Fruit fly (Drosophila melanogaster) whole organism, embryonic: ENCODE data around the gene Rpt4.

ENCODE experiments used
- Atf3 ChIP-seq: fragments of 200-800 bp; sonication (Bioruptor generic); optimal IDR thresholded peaks from 3 replicates; lab custom pipeline; 2016; ENCODE audit warnings: missing biosample characterization, missing genetic modification characterization
- B-H2 ChIP-seq: fragments of 200-800 bp; sonication (Bioruptor generic); optimal IDR thresholded peaks from 2 replicates; lab custom pipeline; 2018; ENCODE audit warnings: missing biosample characterization, mild to moderate bottlenecking, missing genetic modification characterization
- Bgb ChIP-seq: fragments of 200-800 bp; sonication (Bioruptor generic); IDR thresholded peaks from 2 replicates; pipeline ENCODE4 v1.3.6; 2022; ENCODE audit warnings: missing biosample characterization, missing genetic modification characterization; ENCODE audit not compliant: partially characterized antibody
- CG10209 ChIP-seq: fragments of 200-800 bp; sonication (Bioruptor generic); optimal IDR thresholded peaks from 3 replicates; lab custom pipeline; 2017; ENCODE audit warnings: missing biosample characterization, mild to moderate bottlenecking, missing genetic modification characterization, missing genetic modification reagents
- CG10267 ChIP-seq: fragments of 200-800 bp; sonication (Bioruptor generic); optimal IDR thresholded peaks from 2 replicates; lab custom pipeline; 2018; ENCODE audit warnings: missing biosample characterization, mild to moderate bottlenecking, missing genetic modification characterization, moderate library complexity
- CG11085 ChIP-seq: fragments of 200-800 bp; sonication (Bioruptor generic); IDR thresholded peaks from 2 replicates; pipeline ENCODE4 v1.3.6; 2022; ENCODE audit warnings: missing biosample characterization, missing genetic modification characterization
- CG11456 ChIP-seq: fragments of 200-800 bp; sonication (Bioruptor generic); IDR thresholded peaks from 3 replicates; pipeline ENCODE4 v1.3.6; 2022; ENCODE audit warnings: missing biosample characterization, missing genetic modification characterization
- CG12299 ChIP-seq: fragments of 200-800 bp; sonication (Bioruptor generic); optimal IDR thresholded peaks from 2 replicates; lab custom pipeline; 2018; ENCODE audit warnings: missing biosample characterization, mild to moderate bottlenecking, missing genetic modification characterization
- CG13296 ChIP-seq: fragments of 200-800 bp; sonication (Bioruptor generic); optimal IDR thresholded peaks from 3 replicates; lab custom pipeline; 2018; ENCODE audit warnings: missing biosample characterization, mild to moderate bottlenecking, missing genetic modification characterization
- CG14965 ChIP-seq: fragments of 200-800 bp; sonication (Bioruptor generic); optimal IDR thresholded peaks from 2 replicates; lab custom pipeline; 2016; ENCODE audit warnings: missing biosample characterization, missing genetic modification characterization, borderline replicate concordance
- CG1792 ChIP-seq: fragments of 200-800 bp; sonication (Bioruptor generic); optimal IDR thresholded peaks from 2 replicates; lab custom pipeline; 2016; ENCODE audit warnings: missing biosample characterization, missing genetic modification characterization
- CG2116 ChIP-seq: fragments of 200-800 bp; sonication (Bioruptor generic); optimal IDR thresholded peaks from 3 replicates; lab custom pipeline; 2018; ENCODE audit warnings: missing biosample characterization, mild to moderate bottlenecking, missing genetic modification characterization
- CG2120 ChIP-seq: fragments of 200-800 bp; sonication (Bioruptor generic); optimal IDR thresholded peaks from 3 replicates; lab custom pipeline; 2016; ENCODE audit warnings: missing biosample characterization, missing genetic modification characterization
- CG33213 ChIP-seq: fragments of 200-800 bp; sonication (Bioruptor generic); optimal IDR thresholded peaks from 3 replicates; lab custom pipeline; 2016; ENCODE audit warnings: missing biosample characterization, missing genetic modification characterization
- CG34224 ChIP-seq: fragments of 200-800 bp; sonication (Bioruptor generic); IDR thresholded peaks from 3 replicates; pipeline ENCODE4 v1.3.6; 2022; ENCODE audit warnings: missing biosample characterization, missing genetic modification characterization; ENCODE audit not compliant: partially characterized antibody
- CG4328 ChIP-seq: fragments of 200-800 bp; sonication (Bioruptor generic); optimal IDR thresholded peaks from 3 replicates; lab custom pipeline; 2017; ENCODE audit warnings: missing biosample characterization, missing genetic modification reagents, missing genetic modification characterization
- CG4404 ChIP-seq: fragments of 200-800 bp; sonication (Bioruptor generic); IDR thresholded peaks from 2 replicates; pipeline ENCODE4 v1.3.6; 2022; ENCODE audit warnings: missing biosample characterization, missing genetic modification characterization
- CG6791 ChIP-seq: fragments of 200-800 bp; sonication (Bioruptor generic); IDR thresholded peaks from 3 replicates; pipeline ENCODE4 v1.3.6; 2022; ENCODE audit warnings: missing biosample characterization, missing genetic modification characterization; ENCODE audit not compliant: partially characterized antibody
- CG7987 ChIP-seq: fragments of 200-800 bp; sonication (Bioruptor generic); optimal IDR thresholded peaks from 2 replicates; lab custom pipeline; 2018; ENCODE audit warnings: missing biosample characterization, mild to moderate bottlenecking, missing genetic modification characterization, moderate library complexity
- CG9215 ChIP-seq: fragments of 200-800 bp; sonication (Bioruptor generic); IDR thresholded peaks from 2 replicates; pipeline ENCODE4 v1.3.6; 2022; ENCODE audit warnings: missing biosample characterization, missing genetic modification characterization
- CG9797 ChIP-seq: fragments of 200-800 bp; sonication (Bioruptor generic); optimal IDR thresholded peaks from 3 replicates; lab custom pipeline; 2018; ENCODE audit warnings: missing biosample characterization, mild to moderate bottlenecking, missing genetic modification characterization
- Chrac-16 ChIP-seq: fragments of 200-800 bp; sonication (Bioruptor generic); optimal IDR thresholded peaks from 3 replicates; lab custom pipeline; 2016; ENCODE audit warnings: missing biosample characterization, missing genetic modification characterization
- Dad ChIP-seq: fragments of 200-800 bp; sonication (Bioruptor generic); optimal IDR thresholded peaks from 3 replicates; lab custom pipeline; 2016; ENCODE audit warnings: missing biosample characterization, missing genetic modification characterization
- Dip3 ChIP-seq: fragments of 200-800 bp; sonication (Bioruptor generic); optimal IDR thresholded peaks from 3 replicates; lab custom pipeline; 2016; ENCODE audit warnings: missing biosample characterization, missing genetic modification characterization
- HLH4C ChIP-seq: fragments of 200-800 bp; sonication (Bioruptor generic); IDR thresholded peaks from 3 replicates; pipeline ENCODE4 v1.3.6; 2022; ENCODE audit warnings: missing biosample characterization, missing genetic modification characterization; ENCODE audit not compliant: partially characterized antibody
- Hmr ChIP-seq: fragments of 200-800 bp; sonication (Bioruptor generic); optimal IDR thresholded peaks from 3 replicates; lab custom pipeline; 2017; ENCODE audit warnings: mild to moderate bottlenecking, missing biosample characterization, missing genetic modification reagents, missing genetic modification characterization
- Hsf ChIP-seq: fragments of 200-800 bp; sonication (Bioruptor generic); optimal IDR thresholded peaks from 3 replicates; lab custom pipeline; 2016; ENCODE audit warnings: missing biosample characterization, missing genetic modification characterization
- MBD-R2 ChIP-seq: fragments of 200-800 bp; sonication (Bioruptor generic); IDR thresholded peaks from 2 replicates; pipeline ENCODE4 v1.3.6; 2022; ENCODE audit warnings: missing biosample characterization, missing genetic modification characterization
- NK7.1 ChIP-seq: fragments of 200-800 bp; sonication (Bioruptor generic); optimal IDR thresholded peaks from 3 replicates; lab custom pipeline; 2016; ENCODE audit warnings: missing biosample characterization, missing genetic modification characterization
- Opbp ChIP-seq: fragments of 200-800 bp; sonication (Bioruptor generic); IDR thresholded peaks from 3 replicates; pipeline ENCODE4 v1.3.6; 2022; ENCODE audit warnings: missing biosample characterization, missing genetic modification characterization; ENCODE audit not compliant: partially characterized antibody
- Rfx ChIP-seq: fragments of 200-800 bp; sonication (Bioruptor generic); IDR thresholded peaks from 2 replicates; pipeline ENCODE4 v1.3.6; 2022; ENCODE audit warnings: missing biosample characterization, missing genetic modification characterization
- Sry-β ChIP-seq: fragments of 200-800 bp; sonication (Bioruptor generic); optimal IDR thresholded peaks from 2 replicates; lab custom pipeline; 2018; ENCODE audit warnings: missing biosample characterization, mild to moderate bottlenecking, missing genetic modification characterization, moderate library complexity
- ara ChIP-seq: fragments of 200-800 bp; sonication (Bioruptor generic); IDR thresholded peaks from 2 replicates; pipeline ENCODE4 v1.3.6; 2022; ENCODE audit warnings: missing biosample characterization, missing genetic modification characterization
- btn ChIP-seq: fragments of 200-800 bp; sonication (Bioruptor generic); optimal IDR thresholded peaks from 2 replicates; lab custom pipeline; 2016; ENCODE audit warnings: missing biosample characterization, missing genetic modification characterization
- fu2 ChIP-seq: fragments of 200-800 bp; sonication (Bioruptor generic); optimal IDR thresholded peaks from 2 replicates; lab custom pipeline; 2016; ENCODE audit warnings: missing biosample characterization, missing genetic modification characterization
- ind ChIP-seq: fragments of 200-800 bp; sonication (Bioruptor generic); optimal IDR thresholded peaks from 3 replicates; lab custom pipeline; 2016; ENCODE audit warnings: missing biosample characterization, missing genetic modification characterization
- jumu ChIP-seq: fragments of 200-800 bp; sonication (Bioruptor generic); optimal IDR thresholded peaks from 3 replicates; lab custom pipeline; 2016; ENCODE audit warnings: missing biosample characterization, missing genetic modification characterization
- kah ChIP-seq: fragments of 200-800 bp; sonication (Bioruptor generic); optimal IDR thresholded peaks from 2 replicates; lab custom pipeline; 2018; ENCODE audit warnings: missing biosample characterization, mild to moderate bottlenecking, missing genetic modification characterization
- mam ChIP-seq: fragments of 200-800 bp; sonication (Bioruptor generic); optimal IDR thresholded peaks from 3 replicates; lab custom pipeline; 2016; ENCODE audit warnings: missing biosample characterization, missing genetic modification characterization
- prd ChIP-seq, 3 experiments: fragments of >200 bp in 2 of 3; fragments of 200-800 bp in 1 of 3; sonication (Bioruptor generic) in 1 of 3; optimal IDR thresholded peaks in 2 of 3; IDR thresholded peaks in 1 of 3; 2 replicates in 2 of 3; 3 replicates in 1 of 3; pipeline versions ENCODE4 v1.3.6 to Lab custom; 2017 to 2022; ENCODE audit warnings: missing biosample characterization in 1 of 3, missing genetic modification characterization in 1 of 3
- pum ChIP-seq: fragments of 200-800 bp; sonication (Bioruptor generic); optimal IDR thresholded peaks from 2 replicates; lab custom pipeline; 2016; ENCODE audit warnings: missing biosample characterization, missing genetic modification characterization
- repo ChIP-seq: fragments of 200-800 bp; sonication (Bioruptor generic); optimal IDR thresholded peaks from 2 replicates; lab custom pipeline; 2016; ENCODE audit warnings: missing biosample characterization, missing genetic modification characterization
- row ChIP-seq: fragments of 200-800 bp; sonication (Bioruptor generic); IDR thresholded peaks from 3 replicates; pipeline ENCODE4 v1.3.6; 2022; ENCODE audit warnings: missing biosample characterization, missing genetic modification characterization
- stwl ChIP-seq: fragments of 200-800 bp; sonication (Bioruptor generic); optimal IDR thresholded peaks from 3 replicates; lab custom pipeline; 2018; ENCODE audit warnings: missing biosample characterization, mild to moderate bottlenecking, missing genetic modification characterization, moderate library complexity
- tgo ChIP-seq: fragments of 200-800 bp; sonication (Bioruptor generic); IDR thresholded peaks from 3 replicates; pipeline ENCODE4 v1.3.6; 2022; ENCODE audit warnings: missing biosample characterization, missing genetic modification characterization
- tin ChIP-seq: fragments of 200-800 bp; sonication (Bioruptor generic); optimal IDR thresholded peaks from 3 replicates; lab custom pipeline; 2016; ENCODE audit warnings: missing biosample characterization, missing genetic modification characterization
- tio ChIP-seq: fragments of 200-800 bp; sonication (Bioruptor generic); optimal IDR thresholded peaks from 2 replicates; lab custom pipeline; 2017; ENCODE audit warnings: missing biosample characterization, missing genetic modification characterization, inconsistent platforms
- tll ChIP-seq, 2 experiments: fragments of 200-800 bp in 1 of 2; fragments of >200 bp in 1 of 2; sonication (Bioruptor generic) in 1 of 2; optimal IDR thresholded peaks; 2 replicates each; lab custom pipeline; 2017 to 2019; ENCODE audit warnings: missing biosample characterization in 2 of 2, missing genetic modification characterization in 2 of 2, mild to moderate bottlenecking in 1 of 2, moderate library complexity in 1 of 2
- zen2 ChIP-seq: fragments of 200-800 bp; sonication (Bioruptor generic); IDR thresholded peaks from 3 replicates; pipeline ENCODE4 v1.3.6; 2022; ENCODE audit warnings: missing biosample characterization, missing genetic modification characterization; ENCODE audit not compliant: partially characterized antibody

Gene Rpt4

dm6 chrX:6295129-6295539 lies 4.1 kb upstream of the Rpt4 start, which contains the start of the genes CG15891 and CG3815 (continued):
- TF ChIP-seq prd (optimal IDR thresholded peaks at IDR 0.05; lab: Kevin White, UChicago), result no peak
- TF ChIP-seq prd (GFP tag; IDR thresholded peaks at IDR 0.05; lab: Robert Waterston, UW), result peak; percentile 71
- TF ChIP-seq tin, result peak; percentile 35
- TF ChIP-seq CG6791 (GFP tag; lab: Robert Waterston, UW), result 0 out of 3 replicates have a peak, but pooled peaks have one; percentile 39
- peak; percentile 49; the same call in 1 of the 3 replicates for TF ChIP-seq tgo (GFP tag; lab: Robert Waterston, UW)
- peak; percentile 80 for TF ChIP-seq CG9797
- peak; percentile 44 for TF ChIP-seq CG10267
- TF ChIP-seq Hsf (GFP tag; lab: Kevin White, UChicago), result peak; percentile 47
- peak; percentile 93 for TF ChIP-seq MBD-R2 (GFP tag; lab: Robert Waterston, UW)
- peak; percentile 23; the same call in 1 of the 2 replicates for TF ChIP-seq Bgb
- no peak for TF ChIP-seq tio (GFP tag; lab: Kevin White, UChicago)
- peak; percentile 54; the same call in 1 of the 2 replicates for TF ChIP-seq CG4404 (GFP tag; lab: Robert Waterston, UW)
- TF ChIP-seq tll (GFP tag; optimal IDR thresholded peaks at IDR 0.05; lab: Kevin White, UChicago), result peak; percentile 24 to 36
- TF ChIP-seq Dad (GFP tag; lab: Kevin White, UChicago), result peak; percentile 30
- peak; percentile 57 for TF ChIP-seq ind (GFP tag; lab: Kevin White, UChicago)
- TF ChIP-seq ara (GFP tag; lab: Robert Waterston, UW), result 0 out of 2 replicates have a peak, but pooled peaks have one; percentile 7
- TF ChIP-seq CG1792 (GFP tag; lab: Kevin White, UChicago), result peak; percentile 25
- peak; percentile 4 for TF ChIP-seq repo
- peak; percentile 82 for TF ChIP-seq stwl (tag; lab: Kevin White, UChicago)
- TF ChIP-seq Sry-β (GFP tag; lab: Kevin White, UChicago), result peak; percentile 97
- TF ChIP-seq CG12299 (tag; lab: Kevin White, UChicago), result peak; percentile 23
- TF ChIP-seq HLH4C (GFP tag; lab: Robert Waterston, UW), result 0 out of 3 replicates have a peak, but pooled peaks have one; percentile 35
- TF ChIP-seq Dip3 (GFP tag; lab: Kevin White, UChicago), result peak; percentile 48
- TF ChIP-seq jumu (GFP tag; lab: Kevin White, UChicago), result peak; percentile 40
- 0 out of 3 replicates have a peak, but pooled peaks have one; percentile 23 for TF ChIP-seq CG34224
- peak; percentile 31 for TF ChIP-seq Chrac-16 (GFP tag; lab: Kevin White, UChicago)
- peak; percentile 76 for TF ChIP-seq Rfx
- no peak for TF ChIP-seq CG7987 (GFP tag; lab: Kevin White, UChicago)
- no peak for TF ChIP-seq btn (GFP tag; lab: Kevin White, UChicago)
- TF ChIP-seq fu2, result peak; percentile 49
- TF ChIP-seq CG11085 (GFP tag; lab: Robert Waterston, UW), result peak; percentile 30; the same call in 1 of the 2 replicates
- TF ChIP-seq pum (GFP tag; lab: Kevin White, UChicago), result peak; percentile 57
- TF ChIP-seq CG13296 (GFP tag; lab: Kevin White, UChicago), result no peak
- peak; percentile 23 for TF ChIP-seq NK7.1
- peak; percentile 39; the same call in 1 of the 3 replicates for TF ChIP-seq CG11456 (GFP tag; lab: Robert Waterston, UW)
- no peak for TF ChIP-seq CG4328 (GFP tag; lab: Kevin White, UChicago)
- peak; percentile 53 for TF ChIP-seq Atf3 (GFP tag; lab: Kevin White, UChicago)
- peak; percentile 60 for TF ChIP-seq mam (GFP tag; lab: Kevin White, UChicago)
- TF ChIP-seq B-H2 (GFP tag; lab: Kevin White, UChicago), result no peak
- TF ChIP-seq CG2120 (GFP tag; lab: Kevin White, UChicago), result peak; percentile 73
- no peak for TF ChIP-seq CG10209
- TF ChIP-seq CG2116, result peak; percentile 64
- peak; percentile 68 for TF ChIP-seq CG9215 (GFP tag; lab: Robert Waterston, UW)
- TF ChIP-seq row (GFP tag; lab: Robert Waterston, UW), result peak; percentile 93
- TF ChIP-seq Hmr, result no peak
- TF ChIP-seq kah (GFP tag; lab: Kevin White, UChicago), result peak; percentile 40
- TF ChIP-seq Opbp (GFP tag; lab: Robert Waterston, UW), result 0 out of 3 replicates have a peak, but pooled peaks have one; percentile 48
- peak; percentile 16 for TF ChIP-seq CG33213
- no peak for TF ChIP-seq zen2 (GFP tag; lab: Robert Waterston, UW)
- TF ChIP-seq CG14965 (GFP tag; lab: Kevin White, UChicago), result no peak
